Worm (Caenorhabditis elegans) whole organism, L3 larva: Measurements from ENCODE around the gene rbx-1.

Experiments used
- R02D3.7 ChIP-seq: fragments of 150-350 bp; optimal IDR thresholded peaks from 2 replicates; lab custom pipeline; 2014; ENCODE audit warnings: missing biosample characterization, missing genetic modification characterization
- elt-2 ChIP-seq: sonication (generic microtip); optimal IDR thresholded peaks from 2 replicates; lab custom pipeline; 2016; ENCODE audit warnings: missing genetic modification reagents, mild to moderate bottlenecking, missing genetic modification characterization, missing compliant biosample characterization
- eor-1 ChIP-seq, 2 experiments: fragments of 150-350 bp; optimal IDR thresholded peaks; 2 replicates each; lab custom pipeline; 2014 to 2018; ENCODE audit warnings: missing biosample characterization in 2 of 2, missing genetic modification characterization in 2 of 2
- mdl-1 ChIP-seq: fragments of 150-350 bp; optimal IDR thresholded peaks from 2 replicates; lab custom pipeline; 2014; ENCODE audit warnings: missing biosample characterization, missing genetic modification characterization
- nhr-11 ChIP-seq: fragments of 150-350 bp; optimal IDR thresholded peaks from 2 replicates; lab custom pipeline; 2014; ENCODE audit warnings: missing biosample characterization, missing genetic modification characterization
- skn-1 ChIP-seq: fragments of 150-350 bp; optimal IDR thresholded peaks from 2 replicates; lab custom pipeline; 2014; ENCODE audit warnings: missing biosample characterization, missing genetic modification characterization

ce11 chrV:9663948-9664347, 26.4 kb downstream of the rbx-1 start:
- TF ChIP-seq R02D3.7 (tag; lab: Kevin White, UChicago) = no peak
- no peak for TF ChIP-seq nhr-11
- TF ChIP-seq eor-1 (tag; optimal IDR thresholded peaks at IDR 0.05; lab: Kevin White, UChicago) = no peak
- TF ChIP-seq elt-2 (tag; lab: Kevin White, UChicago) = no peak
- TF ChIP-seq skn-1 = no peak
- TF ChIP-seq mdl-1 (tag; lab: Kevin White, UChicago) = no peak
